Worm (Caenorhabditis elegans) whole organism, L1 larva: ENCODE results near the gene bigr-1.

Experiments used
- C16A3.4 ChIP-seq: fragments of 150-350 bp; optimal IDR thresholded peaks from 2 replicates; lab custom pipeline; 2014; ENCODE audit warnings: missing biosample characterization, missing genetic modification characterization
- C34B4.2 ChIP-seq: sonication (generic microtip); optimal IDR thresholded peaks from 2 replicates; lab custom pipeline; 2017; ENCODE audit warnings: mild to moderate bottlenecking, missing genetic modification characterization, missing compliant biosample characterization
- blmp-1 ChIP-seq: fragments of 150-350 bp; optimal IDR thresholded peaks from 2 replicates; lab custom pipeline; 2014; ENCODE audit warnings: missing biosample characterization, missing genetic modification characterization
- ceh-8 ChIP-seq: fragments of 200-800 bp; sonication (Bioruptor generic); optimal IDR thresholded peaks from 2 replicates; lab custom pipeline; 2018; ENCODE audit warnings: mild to moderate bottlenecking, missing genetic modification characterization, moderate library complexity, missing compliant biosample characterization
- ceh-88 ChIP-seq: fragments of 200-800 bp; sonication (Bioruptor generic); IDR thresholded peaks from 2 replicates; pipeline ENCODE4 v1.3.6; 2022; ENCODE audit warnings: missing genetic modification characterization, missing compliant biosample characterization
- efl-1 ChIP-seq, 4 experiments: fragments of 150-350 bp; optimal IDR thresholded peaks in 3 of 4; peaks in 1 of 4; 1 replicate in 1 of 4; 2 replicates in 3 of 4; lab custom pipeline; 2014; ENCODE audit warnings: missing biosample characterization in 2 of 4, missing genetic modification characterization in 2 of 4, missing genetic modification reagents in 2 of 4
- elt-2 ChIP-seq: sonication (generic microtip); optimal IDR thresholded peaks from 2 replicates; lab custom pipeline; 2016; ENCODE audit warnings: missing genetic modification characterization, mild to moderate bottlenecking, inconsistent platforms, missing compliant biosample characterization, missing genetic modification reagents
- elt-3 ChIP-seq, 6 experiments: fragments of 150-350 bp in 1 of 6; sonication (generic microtip); optimal IDR thresholded peaks; 2 replicates each; lab custom pipeline; 2017 to 2018; ENCODE audit warnings: missing biosample characterization in 6 of 6, missing genetic modification characterization in 6 of 6, inconsistent platforms in 1 of 6
- fkh-8 ChIP-seq: sonication (generic microtip); optimal IDR thresholded peaks from 2 replicates; lab custom pipeline; 2016; ENCODE audit warnings: mild to moderate bottlenecking, missing genetic modification characterization, missing compliant biosample characterization
- fos-1 ChIP-seq: fragments of 150-350 bp; optimal IDR thresholded peaks from 2 replicates; lab custom pipeline; 2014; ENCODE audit warnings: missing biosample characterization, missing genetic modification characterization
- hlh-17 ChIP-seq: fragments of 200-800 bp; sonication (Bioruptor generic); optimal IDR thresholded peaks from 2 replicates; lab custom pipeline; 2018; ENCODE audit warnings: missing genetic modification characterization, mild to moderate bottlenecking, missing compliant biosample characterization, moderate library complexity, borderline replicate concordance
- hpl-2 ChIP-seq: fragments of 150-350 bp; optimal IDR thresholded peaks from 2 replicates; lab custom pipeline; 2014; ENCODE audit warnings: missing biosample characterization, missing genetic modification reagents, missing genetic modification characterization
- irx-1 ChIP-seq: sonication (generic microtip); optimal IDR thresholded peaks from 2 replicates; lab custom pipeline; 2016; ENCODE audit warnings: missing genetic modification characterization, missing compliant biosample characterization
- lin-13 ChIP-seq: fragments of 150-350 bp; optimal IDR thresholded peaks from 2 replicates; lab custom pipeline; 2014; ENCODE audit warnings: missing biosample characterization, missing genetic modification reagents, missing genetic modification characterization
- lin-14 ChIP-seq: fragments of 200-800 bp; sonication (Bioruptor generic); optimal IDR thresholded peaks from 2 replicates; lab custom pipeline; 2018; ENCODE audit warnings: mild to moderate bottlenecking, missing genetic modification characterization, moderate library complexity, missing compliant biosample characterization
- lin-15B ChIP-seq: fragments of 150-350 bp; sonication (generic microtip); optimal IDR thresholded peaks from 3 replicates; lab custom pipeline; 2014; ENCODE audit warnings: missing biosample characterization, missing genetic modification characterization
- lin-35 ChIP-seq, 2 experiments: fragments of 150-350 bp; optimal IDR thresholded peaks; 2 replicates each; lab custom pipeline; 2014; ENCODE audit warnings: missing biosample characterization in 2 of 2, missing genetic modification characterization in 2 of 2, missing genetic modification reagents in 2 of 2
- lin-39 ChIP-seq: fragments of 150-350 bp; optimal IDR thresholded peaks from 2 replicates; lab custom pipeline; 2014; ENCODE audit warnings: missing biosample characterization, missing genetic modification reagents, missing genetic modification characterization
- mab-9 ChIP-seq: fragments of 200-800 bp; sonication (Bioruptor generic); IDR thresholded peaks from 2 replicates; pipeline ENCODE4 v1.3.6; 2022; ENCODE audit warnings: missing genetic modification reagents, missing genetic modification characterization, missing compliant biosample characterization
- mdl-1 ChIP-seq, 2 experiments: fragments of 150-350 bp; optimal IDR thresholded peaks; 2 replicates each; lab custom pipeline; 2014 to 2017; ENCODE audit warnings: missing biosample characterization in 2 of 2, missing genetic modification characterization in 2 of 2, inconsistent platforms in 1 of 2
- mef-2 ChIP-seq: fragments of 150-350 bp; optimal IDR thresholded peaks from 2 replicates; lab custom pipeline; 2014; ENCODE audit warnings: missing biosample characterization, missing genetic modification characterization
- mep-1 ChIP-seq: fragments of 150-350 bp; optimal IDR thresholded peaks from 2 replicates; lab custom pipeline; 2014; ENCODE audit warnings: missing biosample characterization, missing genetic modification characterization
- nhr-12 ChIP-seq: sonication (generic microtip); optimal IDR thresholded peaks from 2 replicates; lab custom pipeline; 2017; ENCODE audit warnings: missing biosample characterization, missing genetic modification characterization
- nhr-19 ChIP-seq: fragments of 200-800 bp; sonication (Bioruptor generic); conservative IDR thresholded peaks from 2 replicates; pipeline ENCODE4 v1.3.6; 2022; ENCODE audit warnings: missing genetic modification characterization, missing compliant biosample characterization
- nhr-20 ChIP-seq: sonication (generic microtip); optimal IDR thresholded peaks from 2 replicates; lab custom pipeline; 2016; ENCODE audit warnings: mild to moderate bottlenecking, missing genetic modification characterization, missing compliant biosample characterization
- nhr-237 ChIP-seq: fragments of 150-350 bp; optimal IDR thresholded peaks from 2 replicates; lab custom pipeline; 2014; ENCODE audit warnings: missing biosample characterization, missing genetic modification characterization
- nhr-47 ChIP-seq: sonication (generic microtip); optimal IDR thresholded peaks from 2 replicates; lab custom pipeline; 2016; ENCODE audit warnings: mild to moderate bottlenecking, missing genetic modification characterization, moderate library complexity, missing compliant biosample characterization
- nhr-71 ChIP-seq: sonication (generic microtip); optimal IDR thresholded peaks from 2 replicates; lab custom pipeline; 2016; ENCODE audit warnings: mild to moderate bottlenecking, missing genetic modification characterization, moderate library complexity, missing compliant biosample characterization
- nhr-76 ChIP-seq: sonication (generic microtip); optimal IDR thresholded peaks from 2 replicates; lab custom pipeline; 2017; ENCODE audit warnings: missing biosample characterization, missing genetic modification characterization
- nhr-77 ChIP-seq: fragments of 150-350 bp; optimal IDR thresholded peaks from 2 replicates; lab custom pipeline; 2014; ENCODE audit warnings: missing biosample characterization, missing genetic modification characterization
- nhr-85 ChIP-seq: sonication (generic microtip); peaks from one replicate; lab custom pipeline; 2016; ENCODE audit warnings: missing genetic modification characterization, inconsistent platforms, missing compliant biosample characterization
- pax-3 ChIP-seq: fragments of 200-800 bp; sonication (Bioruptor generic); optimal IDR thresholded peaks from 2 replicates; lab custom pipeline; 2018; ENCODE audit warnings: mild to moderate bottlenecking, missing genetic modification characterization, moderate library complexity, missing compliant biosample characterization
- pqm-1 ChIP-seq: sonication (generic microtip); optimal IDR thresholded peaks from 3 replicates; lab custom pipeline; 2017; ENCODE audit warnings: missing biosample characterization, missing genetic modification characterization
- rnt-1 ChIP-seq: sonication (generic microtip); optimal IDR thresholded peaks from 2 replicates; lab custom pipeline; 2016; ENCODE audit warnings: mild to moderate bottlenecking, missing genetic modification characterization, moderate library complexity, missing compliant biosample characterization
- skn-1 ChIP-seq: fragments of 150-350 bp; optimal IDR thresholded peaks from 2 replicates; lab custom pipeline; 2014; ENCODE audit warnings: missing biosample characterization, missing genetic modification characterization
- snpc-4 ChIP-seq: fragments of 150-350 bp; optimal IDR thresholded peaks from 2 replicates; lab custom pipeline; 2014; ENCODE audit warnings: missing biosample characterization, missing genetic modification characterization
- snu-23 ChIP-seq: sonication (generic microtip); optimal IDR thresholded peaks from 2 replicates; lab custom pipeline; 2016; ENCODE audit warnings: missing genetic modification characterization, missing compliant biosample characterization
- sptf-1 ChIP-seq: fragments of 150-350 bp; optimal IDR thresholded peaks from 2 replicates; lab custom pipeline; 2014; ENCODE audit warnings: missing biosample characterization, missing genetic modification characterization
- tbx-2 ChIP-seq: sonication (generic microtip); optimal IDR thresholded peaks from 2 replicates; lab custom pipeline; 2016; ENCODE audit warnings: missing genetic modification characterization, missing compliant biosample characterization
- unc-130 ChIP-seq: fragments of 150-350 bp; optimal IDR thresholded peaks from 2 replicates; lab custom pipeline; 2017; ENCODE audit warnings: missing biosample characterization, missing genetic modification characterization, inconsistent platforms
- zag-1 ChIP-seq: fragments of 150-350 bp; optimal IDR thresholded peaks from 2 replicates; lab custom pipeline; 2014; ENCODE audit warnings: missing biosample characterization, missing genetic modification characterization
- ztf-4 ChIP-seq: fragments of 150-350 bp; optimal IDR thresholded peaks from 2 replicates; lab custom pipeline; 2014; ENCODE audit warnings: missing biosample characterization, missing genetic modification characterization

The bigr-1 gene

DNA sequence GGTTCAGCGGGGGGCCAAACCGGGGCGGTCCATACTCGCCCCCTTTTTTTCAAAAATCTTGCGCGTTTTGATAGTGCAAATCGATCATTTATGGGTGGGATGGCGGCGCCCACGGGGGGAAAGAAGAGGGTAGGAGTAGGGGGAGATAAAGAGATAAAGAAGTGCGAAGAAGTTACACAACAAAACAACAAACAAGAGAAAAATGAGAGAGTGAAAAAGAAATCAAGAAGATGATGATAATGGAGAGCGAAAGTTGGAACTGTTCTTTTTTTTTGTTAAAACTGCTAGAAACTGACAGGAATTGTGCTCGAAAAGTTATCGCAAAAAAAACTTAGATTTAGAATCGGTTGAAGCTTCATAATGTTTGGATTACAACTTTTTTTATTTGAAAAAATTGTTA lies 19.1 kb upstream of the bigr-1 start, which contains the start of gene ptr-13:
TSS of gene ptr-13 (minus strand) at position 92 of the 400 bp plus-strand sequence.
- TF ChIP-seq fkh-8 (tag; lab: Kevin White, UChicago) (no peak), nhr-237 (tag; lab: Kevin White, UChicago) (no peak), elt-3 (tag; optimal IDR thresholded peaks at IDR 0.05; lab: Kevin White, UChicago) (peak in 2 of 6 experiments; percentile 2 to 54), blmp-1 (peak; percentile 79)

ce11 chrII:11163291-11163690 lies 18.2 kb upstream of the bigr-1 start:
- TF ChIP-seq fos-1, result no peak
- no peak for TF ChIP-seq lin-39
- peak; percentile 81 for TF ChIP-seq blmp-1
- TF ChIP-seq nhr-85, result peak; percentile 75
- peak; percentile 54 for TF ChIP-seq nhr-20 (tag; lab: Kevin White, UChicago)
- peak in 2 of 6 experiments; percentile 54 to 90 for TF ChIP-seq elt-3 (tag; optimal IDR thresholded peaks at IDR 0.05; lab: Kevin White, UChicago)
- peak; percentile 40 for TF ChIP-seq nhr-71 (tag; lab: Kevin White, UChicago)
- TF ChIP-seq lin-35 (GFP tag; optimal IDR thresholded peaks at IDR 0.05; lab: Kevin White, UChicago), result peak in 1 of 2 experiments; percentile 20
- no peak for TF ChIP-seq efl-1 (optimal IDR thresholded peaks at IDR 0.05; lab: Kevin White, UChicago)
- peak in 1 of 2 experiments; percentile 40 for TF ChIP-seq efl-1 (GFP tag; optimal IDR thresholded peaks at IDR 0.05 in 1 of 2; lab: Kevin White, UChicago)
- TF ChIP-seq snu-23, result peak; percentile 6
- no peak for TF ChIP-seq mab-9 (GFP tag; lab: Robert Waterston, UW)
- peak; percentile 41 for TF ChIP-seq lin-14 (GFP tag; lab: Kevin White, UChicago)
- 0 out of 2 replicates have a peak, but pooled peaks have one; percentile 2 for TF ChIP-seq nhr-19 (GFP tag; lab: Robert Waterston, UW)

ce11 chrII:11166414-11166813 lies 15.0 kb upstream of the bigr-1 start:
- TF ChIP-seq snu-23, result no peak
- no peak for TF ChIP-seq nhr-12
- no peak for TF ChIP-seq nhr-47 (tag; lab: Kevin White, UChicago)
- no peak for TF ChIP-seq lin-15B (tag; lab: Kevin White, UChicago)
- TF ChIP-seq hlh-17 (GFP tag; lab: Kevin White, UChicago), result no peak
- TF ChIP-seq zag-1 (tag; lab: Kevin White, UChicago), result no peak
- no peak for TF ChIP-seq lin-35 (GFP tag; optimal IDR thresholded peaks at IDR 0.05; lab: Kevin White, UChicago)
- TF ChIP-seq nhr-77 (tag; lab: Kevin White, UChicago), result no peak
- no peak for TF ChIP-seq pax-3 (tag; lab: Kevin White, UChicago)
- TF ChIP-seq skn-1 (tag; lab: Kevin White, UChicago), result no peak
- no peak for TF ChIP-seq blmp-1
- TF ChIP-seq C34B4.2 (tag; lab: Kevin White, UChicago), result no peak
- peak; percentile 51 for TF ChIP-seq snpc-4 (tag; lab: Kevin White, UChicago)
- no peak for TF ChIP-seq pqm-1 (tag; lab: Kevin White, UChicago)
- TF ChIP-seq unc-130, result no peak
- no peak for TF ChIP-seq lin-13 (GFP tag; lab: Kevin White, UChicago)
- no peak for TF ChIP-seq efl-1 (optimal IDR thresholded peaks at IDR 0.05; lab: Kevin White, UChicago)
- no peak for TF ChIP-seq efl-1 (GFP tag; optimal IDR thresholded peaks at IDR 0.05 in 1 of 2; lab: Kevin White, UChicago)
- TF ChIP-seq lin-39, result no peak
- peak; percentile 52 for TF ChIP-seq lin-14 (GFP tag; lab: Kevin White, UChicago)
- no peak for TF ChIP-seq ceh-8 (GFP tag; lab: Kevin White, UChicago)
- TF ChIP-seq C16A3.4 (tag; lab: Kevin White, UChicago), result no peak
- TF ChIP-seq sptf-1 (tag; lab: Kevin White, UChicago), result no peak
- no peak for TF ChIP-seq nhr-237 (tag; lab: Kevin White, UChicago)
- TF ChIP-seq elt-3 (tag; optimal IDR thresholded peaks at IDR 0.05; lab: Kevin White, UChicago), result no peak
- TF ChIP-seq mep-1 (tag; lab: Kevin White, UChicago), result peak; percentile 27
- TF ChIP-seq rnt-1, result no peak
- TF ChIP-seq hpl-2 (GFP tag; lab: Kevin White, UChicago), result no peak
- no peak for TF ChIP-seq mef-2 (tag; lab: Kevin White, UChicago)
- TF ChIP-seq elt-2 (tag; lab: Kevin White, UChicago), result no peak
- peak; percentile 10 for TF ChIP-seq tbx-2 (tag; lab: Kevin White, UChicago)
- no peak for TF ChIP-seq ztf-4 (tag; lab: Kevin White, UChicago)
- TF ChIP-seq nhr-76 (tag; lab: Kevin White, UChicago), result no peak
- TF ChIP-seq ceh-88 (GFP tag; lab: Robert Waterston, UW), result no peak
- TF ChIP-seq irx-1, result no peak
- no peak for TF ChIP-seq mdl-1 (tag; optimal IDR thresholded peaks at IDR 0.05; lab: Kevin White, UChicago)
